Worm (Caenorhabditis elegans) whole organism, L4 larva: ENCODE measurements around the gene phat-7.

Source experiments
- T26A8.4 ChIP-seq: fragments of 200-800 bp; sonication (Bioruptor generic); IDR thresholded peaks from 2 replicates; pipeline ENCODE4 v1.3.6; 2022; ENCODE audit warnings: missing genetic modification characterization, missing compliant biosample characterization
- egl-27 ChIP-seq: sonication (generic microtip); optimal IDR thresholded peaks from 3 replicates; lab custom pipeline; 2017; ENCODE audit warnings: missing biosample characterization, missing genetic modification reagents, missing genetic modification characterization
- nhr-77 ChIP-seq: fragments of 150-350 bp; optimal IDR thresholded peaks from 2 replicates; lab custom pipeline; 2014; ENCODE audit warnings: missing biosample characterization, missing genetic modification characterization

- no peak for TF ChIP-seq egl-27 (tag; lab: Kevin White, UChicago)
- TF ChIP-seq nhr-77: no peak
- no peak for TF ChIP-seq T26A8.4 (GFP tag; lab: Robert Waterston, UW)
These were observed 38.3 kb upstream of the phat-7 start, which contains the start of gene srh-7 for ce11 chrV:4007927-4008326.
